Worm (Caenorhabditis elegans): ENCODE measurements around the gene Y9C9A.16.

Y9C9A.16 gene

DNA sequence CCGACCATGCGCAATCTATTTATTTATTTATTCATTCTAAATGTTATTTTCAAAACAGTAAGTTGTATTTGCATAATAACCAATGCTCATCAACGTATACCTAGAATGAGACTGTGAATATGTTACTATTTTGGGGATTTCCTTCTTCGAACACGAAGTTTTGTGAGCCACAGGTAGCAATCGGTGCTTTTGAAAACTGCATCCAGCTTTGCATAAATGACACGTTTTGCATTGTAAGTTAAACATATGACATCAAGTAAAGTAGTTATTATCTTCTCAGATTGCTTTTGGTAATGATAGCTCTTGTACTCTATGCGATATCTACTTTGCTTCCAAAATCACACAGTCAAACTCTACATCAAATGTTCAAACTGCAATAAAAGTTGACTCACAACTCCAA is 6.6 kb upstream of the Y9C9A.16 start, which contains the start of gene E03H12.4:
TSS of gene E03H12.4 (plus strand) at position 120 of the 400 bp plus-strand sequence.
- no peak for TF ChIP-seq sea-1 (GFP tag; conservative IDR thresholded peaks at IDR 0.05)
- no peak for TF ChIP-seq hnd-1 (tag; optimal IDR thresholded peaks at IDR 0.05)
- no peak for TF ChIP-seq flt-1 (GFP tag; IDR thresholded peaks at IDR 0.05)
- no peak for TF ChIP-seq hmg-4 (GFP tag; optimal IDR thresholded peaks at IDR 0.05)
- TF ChIP-seq tbx-37 (GFP tag; conservative IDR thresholded peaks at IDR 0.05): no peak
- TF ChIP-seq ceh-36 (tag; optimal IDR thresholded peaks at IDR 0.05): no peak
- TF ChIP-seq hmbx-1 (tag; optimal IDR thresholded peaks at IDR 0.05): no peak
- TF ChIP-seq tra-4 (tag; optimal IDR thresholded peaks at IDR 0.05): no peak
- no peak for TF ChIP-seq pes-1 (GFP tag; IDR thresholded peaks at IDR 0.05)
- no peak for TF ChIP-seq ets-7 (tag; optimal IDR thresholded peaks at IDR 0.05)
- TF ChIP-seq tbx-11 (GFP tag; IDR thresholded peaks at IDR 0.05): no peak
- TF ChIP-seq ama-1 (optimal IDR thresholded peaks at IDR 0.05): no peak
- no peak for TF ChIP-seq scrt-1 (GFP tag; IDR thresholded peaks at IDR 0.05)
- no peak for TF ChIP-seq ceh-13 (GFP tag; optimal IDR thresholded peaks at IDR 0.05)
- TF ChIP-seq B0310.2 (tag; optimal IDR thresholded peaks at IDR 0.05): no peak
- no peak for TF ChIP-seq aly-1 (tag; optimal IDR thresholded peaks at IDR 0.05)
- TF ChIP-seq F13C5.2 (tag; optimal IDR thresholded peaks at IDR 0.05): no peak

DNA sequence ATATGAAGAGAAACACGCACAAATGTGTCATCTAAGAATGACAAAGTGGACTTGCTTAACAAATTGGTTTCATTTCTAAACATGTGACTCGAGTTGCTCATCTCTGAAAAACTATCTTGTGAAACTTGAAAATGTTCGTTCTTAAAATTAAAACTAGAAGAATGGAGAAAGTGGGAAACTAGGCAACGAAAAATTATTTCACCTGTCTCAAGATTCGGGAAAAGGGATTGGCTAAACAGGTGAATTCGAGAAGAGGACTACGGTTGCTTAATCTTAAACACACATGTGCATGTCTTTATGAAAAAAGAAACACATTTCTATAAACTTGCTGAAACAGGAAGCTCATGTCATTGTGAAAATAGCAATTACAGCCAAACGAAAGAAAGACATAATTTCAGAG is 5.1 kb upstream of the Y9C9A.16 start, which contains the start of gene srz-24:
TSS of gene srz-24 (minus strand) at position 101 of the 400 bp plus-strand sequence.
- TF ChIP-seq pes-1 (GFP tag; IDR thresholded peaks at IDR 0.05): no peak
- no peak for TF ChIP-seq scrt-1 (GFP tag; IDR thresholded peaks at IDR 0.05)
- TF ChIP-seq tra-4 (tag; optimal IDR thresholded peaks at IDR 0.05): no peak
- no peak for TF ChIP-seq sea-1 (GFP tag; conservative IDR thresholded peaks at IDR 0.05)
- no peak for TF ChIP-seq ceh-13 (GFP tag; optimal IDR thresholded peaks at IDR 0.05)
- no peak for TF ChIP-seq B0310.2 (tag; optimal IDR thresholded peaks at IDR 0.05)
- TF ChIP-seq hmbx-1 (tag; optimal IDR thresholded peaks at IDR 0.05): no peak
- TF ChIP-seq tbx-11 (GFP tag; IDR thresholded peaks at IDR 0.05): no peak
- TF ChIP-seq hmg-4 (GFP tag; optimal IDR thresholded peaks at IDR 0.05): no peak

DNA sequence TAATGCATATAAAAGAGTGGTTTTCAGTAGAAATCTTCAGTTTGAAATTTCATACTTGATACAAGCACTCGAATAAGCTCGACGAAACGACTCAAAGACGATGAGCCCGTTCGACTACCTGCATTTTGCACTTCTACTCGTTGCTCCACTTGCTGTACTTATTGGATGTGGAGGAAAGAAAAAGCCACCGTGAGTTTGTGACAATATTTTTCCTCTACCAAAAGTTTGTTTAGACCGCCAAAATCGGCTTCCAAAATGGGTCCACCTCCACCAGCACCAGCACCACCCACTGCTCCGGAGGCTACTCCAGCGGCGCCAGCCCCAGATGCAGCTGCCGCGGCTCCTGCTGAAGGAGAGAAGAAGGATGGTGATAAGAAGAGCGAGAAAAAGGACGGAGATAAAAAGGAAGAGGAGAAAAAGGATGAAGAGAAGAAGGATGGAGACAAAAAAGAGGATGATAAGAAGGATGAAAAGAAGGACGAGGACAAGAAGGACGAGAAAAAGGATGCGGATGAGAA is 1.3 kb upstream of the Y9C9A.16 start, which contains the start of gene E03H12.5:
TSS of gene E03H12.5 (plus strand) at position 51 of the 518 bp plus-strand sequence.
- TF ChIP-seq ceh-13 (GFP tag; optimal IDR thresholded peaks at IDR 0.05): no peak
- TF ChIP-seq tra-4 (tag; optimal IDR thresholded peaks at IDR 0.05): no peak
- no peak for TF ChIP-seq hnd-1 (tag; optimal IDR thresholded peaks at IDR 0.05)
- no peak for TF ChIP-seq hmg-4 (GFP tag; optimal IDR thresholded peaks at IDR 0.05)
- no peak for TF ChIP-seq B0310.2 (tag; optimal IDR thresholded peaks at IDR 0.05)
- TF ChIP-seq pes-1 (GFP tag; IDR thresholded peaks at IDR 0.05): no peak
- no peak for TF ChIP-seq tbx-37 (GFP tag; conservative IDR thresholded peaks at IDR 0.05)

DNA sequence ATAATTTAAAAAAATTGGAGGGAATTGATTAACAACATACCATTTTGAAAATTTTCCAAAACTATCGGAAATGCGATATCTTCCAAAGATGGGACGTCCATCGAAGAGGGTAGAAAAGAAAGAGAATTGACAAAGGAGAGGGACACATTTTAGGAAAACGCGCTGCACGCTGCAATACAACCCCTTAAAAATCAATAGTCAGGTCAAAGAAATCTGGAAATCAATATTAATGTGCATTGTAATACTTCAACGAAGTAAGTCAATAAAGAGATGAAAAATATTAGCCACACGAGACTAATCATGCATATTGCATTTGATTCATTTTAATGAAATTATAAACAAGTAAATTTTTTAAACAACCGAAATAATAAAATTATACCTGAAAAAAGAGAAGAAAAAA is 6.5 kb downstream of the Y9C9A.16 start, which contains the start of gene Y9C9A.13:
TSS of gene Y9C9A.13 (minus strand) at position 101 of the 400 bp plus-strand sequence.
- no peak for TF ChIP-seq hnd-1 (tag; optimal IDR thresholded peaks at IDR 0.05)
- no peak for TF ChIP-seq ets-7 (tag; optimal IDR thresholded peaks at IDR 0.05)
- TF ChIP-seq tbx-37 (GFP tag; conservative IDR thresholded peaks at IDR 0.05): no peak
- TF ChIP-seq ceh-13 (GFP tag; optimal IDR thresholded peaks at IDR 0.05): no peak
- no peak for TF ChIP-seq hmg-4 (GFP tag; optimal IDR thresholded peaks at IDR 0.05)
- no peak for TF ChIP-seq ceh-36 (tag; optimal IDR thresholded peaks at IDR 0.05)
- TF ChIP-seq hmbx-1 (tag; optimal IDR thresholded peaks at IDR 0.05): no peak
- TF ChIP-seq B0310.2 (tag; optimal IDR thresholded peaks at IDR 0.05): no peak
- TF ChIP-seq aly-1 (tag; optimal IDR thresholded peaks at IDR 0.05): no peak
- no peak for TF ChIP-seq pes-1 (GFP tag; IDR thresholded peaks at IDR 0.05)
- TF ChIP-seq ama-1 (optimal IDR thresholded peaks at IDR 0.05): no peak
- TF ChIP-seq scrt-1 (GFP tag; IDR thresholded peaks at IDR 0.05): no peak

DNA sequence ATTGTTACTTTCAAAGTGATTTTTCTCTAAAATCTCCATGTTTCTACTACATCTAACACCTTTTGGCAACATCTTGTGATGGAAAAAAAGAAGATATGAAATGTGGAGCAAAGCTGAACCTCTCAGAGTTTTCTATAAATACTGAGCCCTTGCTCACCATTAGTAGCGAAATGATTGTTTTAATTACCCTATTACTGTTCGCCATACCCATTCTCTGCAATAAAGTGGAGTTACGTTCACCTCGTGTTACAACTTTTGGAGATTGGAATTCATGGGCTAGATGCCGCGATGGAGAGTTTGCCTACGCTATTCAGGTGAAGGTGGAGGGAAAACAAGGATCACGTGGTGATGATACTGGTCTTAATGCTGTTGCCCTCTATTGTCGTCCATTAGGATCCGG is 12.1 kb downstream of the Y9C9A.16 start, which contains the start of gene txt-3:
TSS of gene txt-3 (plus strand) at position 125 of the 400 bp plus-strand sequence.
- TF ChIP-seq ceh-13 (GFP tag; optimal IDR thresholded peaks at IDR 0.05) (no peak), hmg-4 (GFP tag; optimal IDR thresholded peaks at IDR 0.05) (no peak)

DNA sequence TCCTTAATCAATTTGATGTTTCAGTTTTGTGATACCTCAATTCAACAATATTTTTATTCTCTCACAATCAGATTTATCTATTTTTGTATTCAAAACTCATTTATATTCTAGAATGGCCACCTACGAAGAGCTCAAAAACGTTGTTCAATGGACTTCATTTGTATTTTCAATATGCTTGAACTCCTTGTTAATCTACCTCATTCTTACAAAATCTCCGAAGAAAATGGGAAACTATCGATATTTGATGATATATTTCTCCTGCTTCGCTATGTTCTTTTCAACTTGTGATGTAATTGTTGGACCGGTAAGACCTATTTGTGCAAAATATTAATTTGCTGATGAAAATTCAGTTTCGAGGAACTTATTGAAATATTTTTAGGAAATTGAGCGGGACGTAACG is 15.3 kb downstream of the Y9C9A.16 start, which contains the start of gene str-164:
TSS of gene str-164 (plus strand) at position 113 of the 400 bp plus-strand sequence.
- TF ChIP-seq F13C5.2 (tag; optimal IDR thresholded peaks at IDR 0.05): no peak
- TF ChIP-seq ets-7 (tag; optimal IDR thresholded peaks at IDR 0.05): no peak
- TF ChIP-seq scrt-1 (GFP tag; IDR thresholded peaks at IDR 0.05): no peak
- TF ChIP-seq flt-1 (GFP tag; IDR thresholded peaks at IDR 0.05): no peak
- no peak for TF ChIP-seq aly-1 (tag; optimal IDR thresholded peaks at IDR 0.05)
- no peak for TF ChIP-seq ceh-36 (tag; optimal IDR thresholded peaks at IDR 0.05)
- TF ChIP-seq B0310.2 (tag; optimal IDR thresholded peaks at IDR 0.05): no peak
- TF ChIP-seq hmg-4 (GFP tag; optimal IDR thresholded peaks at IDR 0.05): no peak
- TF ChIP-seq tbx-37 (GFP tag; conservative IDR thresholded peaks at IDR 0.05): no peak
- TF ChIP-seq pes-1 (GFP tag; IDR thresholded peaks at IDR 0.05): no peak
- no peak for TF ChIP-seq tbx-11 (GFP tag; IDR thresholded peaks at IDR 0.05)
- TF ChIP-seq ceh-13 (GFP tag; optimal IDR thresholded peaks at IDR 0.05): no peak

DNA sequence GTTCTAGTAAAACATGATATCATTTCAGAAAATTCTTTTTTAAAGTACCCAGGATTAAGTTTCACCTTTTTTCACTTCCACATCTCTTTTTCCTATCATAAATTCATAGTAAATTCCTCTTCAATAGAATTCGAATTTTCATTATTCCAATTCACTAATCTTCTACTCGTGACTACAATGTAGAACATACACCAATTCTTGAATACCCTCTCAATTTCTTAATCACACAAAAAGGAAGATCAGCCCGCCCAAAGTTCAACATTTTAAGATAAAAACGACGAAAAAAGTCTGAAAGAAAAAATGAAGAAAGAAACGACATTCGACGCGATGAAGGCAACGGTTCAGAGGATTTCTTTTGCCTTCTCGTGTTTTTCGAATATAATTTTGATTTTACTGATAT is 22.0 kb downstream of the Y9C9A.16 start, which contains the start of gene str-163:
TSS of gene str-163 (plus strand) at position 301 of the 400 bp plus-strand sequence.
- TF ChIP-seq scrt-1 (GFP tag; IDR thresholded peaks at IDR 0.05): no peak

DNA sequence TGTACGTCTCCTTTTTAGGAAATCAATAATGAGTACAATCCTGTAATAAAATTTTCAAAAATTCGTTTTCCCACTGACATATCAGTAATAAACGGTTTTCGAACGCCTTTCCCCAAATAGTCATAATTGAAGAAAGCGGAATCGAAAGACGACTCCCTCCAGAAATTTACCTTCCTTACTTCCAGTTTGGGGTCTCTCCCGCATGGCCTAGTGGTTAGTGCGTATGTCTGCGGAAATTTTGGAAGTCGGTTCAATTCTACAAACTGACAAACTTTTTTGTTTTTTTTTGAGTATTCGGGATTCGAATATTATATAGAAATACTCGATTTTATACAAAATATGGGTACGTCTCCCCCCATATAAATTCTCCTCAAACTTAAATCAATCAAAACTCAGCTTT is 26.2 kb downstream of the Y9C9A.16 start:
- peak; percentile 77 for TF ChIP-seq flt-1 (GFP tag; IDR thresholded peaks at IDR 0.05)
